Worm (Caenorhabditis elegans) whole organism, L4 larva: Measurements from ENCODE around the gene C10E2.2.

Experiments used
- D1046.2 ChIP-seq: fragments of 200-800 bp; sonication (Bioruptor generic); IDR thresholded peaks from 2 replicates; pipeline ENCODE4 v1.3.6; 2022; ENCODE audit warnings: missing genetic modification characterization, missing compliant biosample characterization
- F26F4.8 ChIP-seq: fragments of 200-800 bp; sonication (Bioruptor generic); conservative IDR thresholded peaks from 2 replicates; pipeline ENCODE4 v1.3.6; 2022; ENCODE audit warnings: missing genetic modification characterization, missing compliant biosample characterization
- R02D3.7 ChIP-seq: fragments of 150-350 bp; sonication (generic microtip); optimal IDR thresholded peaks from 3 replicates; lab custom pipeline; 2014; ENCODE audit warnings: missing biosample characterization, missing genetic modification characterization
- Y48G9A.11 ChIP-seq: fragments of 200-800 bp; sonication (Bioruptor generic); IDR thresholded peaks from 2 replicates; pipeline ENCODE4 v1.3.6; 2022; ENCODE audit warnings: missing genetic modification reagents, missing genetic modification characterization, missing compliant biosample characterization
- Y75B8A.6 ChIP-seq: fragments of 200-800 bp; sonication (Bioruptor generic); IDR thresholded peaks from 2 replicates; pipeline ENCODE4 v1.3.6; 2022; ENCODE audit warnings: missing genetic modification reagents, missing genetic modification characterization, missing compliant biosample characterization
- ama-1 ChIP-seq: fragments of 150-350 bp; optimal IDR thresholded peaks from 2 replicates; lab custom pipeline; 2014; ENCODE audit warnings: inconsistent platforms, mixed read lengths
- arid-1 ChIP-seq: fragments of 200-800 bp; sonication (Bioruptor generic); conservative IDR thresholded peaks from 2 replicates; pipeline ENCODE4 v1.3.6; 2022; ENCODE audit warnings: missing genetic modification reagents, missing genetic modification characterization, missing compliant biosample characterization
- cey-2 ChIP-seq: sonication (generic microtip); optimal IDR thresholded peaks from 3 replicates; lab custom pipeline; 2017; ENCODE audit warnings: missing genetic modification characterization, mild to moderate bottlenecking, missing compliant biosample characterization, antibody characterized with exemption, borderline replicate concordance; ENCODE audit not compliant: insufficient read depth
- ctbp-1 ChIP-seq: fragments of 200-800 bp; sonication (Bioruptor generic); IDR thresholded peaks from 2 replicates; pipeline ENCODE4 v1.3.6; 2022; ENCODE audit warnings: missing genetic modification reagents, missing genetic modification characterization, missing compliant biosample characterization
- daf-12 ChIP-seq: fragments of 150-350 bp; optimal IDR thresholded peaks from 2 replicates; lab custom pipeline; 2014; ENCODE audit warnings: missing biosample characterization, missing genetic modification reagents, missing genetic modification characterization
- daf-8 ChIP-seq: fragments of 200-800 bp; sonication (Bioruptor generic); IDR thresholded peaks from 2 replicates; pipeline ENCODE4 v1.3.6; 2022; ENCODE audit warnings: missing genetic modification characterization, missing compliant biosample characterization
- dmd-6 ChIP-seq: fragments of 200-800 bp; sonication (Bioruptor generic); IDR thresholded peaks from 2 replicates; pipeline ENCODE4 v1.3.6; 2022; ENCODE audit warnings: missing genetic modification reagents, missing genetic modification characterization, missing compliant biosample characterization
- dve-1 ChIP-seq: sonication (generic microtip); optimal IDR thresholded peaks from 2 replicates; lab custom pipeline; 2017; ENCODE audit warnings: antibody characterized with exemption, mild to moderate bottlenecking, missing genetic modification characterization, missing compliant biosample characterization; ENCODE audit not compliant: insufficient read depth
- hlh-30 ChIP-seq: sonication (generic microtip); optimal IDR thresholded peaks from 2 replicates; lab custom pipeline; 2017; ENCODE audit warnings: antibody characterized with exemption, mild to moderate bottlenecking, missing genetic modification characterization, missing compliant biosample characterization; ENCODE audit not compliant: insufficient read depth
- hmg-1.1 ChIP-seq: fragments of 200-800 bp; sonication (Bioruptor generic); IDR thresholded peaks from 2 replicates; pipeline ENCODE4 v1.3.6; 2022; ENCODE audit warnings: missing genetic modification reagents, missing genetic modification characterization, missing compliant biosample characterization
- lim-7 ChIP-seq: fragments of 200-800 bp; sonication (Bioruptor generic); IDR thresholded peaks from 2 replicates; pipeline ENCODE4 v1.3.6; 2022; ENCODE audit warnings: missing genetic modification characterization, missing compliant biosample characterization
- lin-1 ChIP-seq: fragments of 200-800 bp; sonication (Bioruptor generic); IDR thresholded peaks from 2 replicates; pipeline ENCODE4 v1.3.6; 2022; ENCODE audit warnings: missing genetic modification reagents, missing genetic modification characterization, missing compliant biosample characterization
- lin-29 ChIP-seq: fragments of 200-800 bp; sonication (Bioruptor generic); IDR thresholded peaks from 2 replicates; pipeline ENCODE4 v1.3.6; 2022; ENCODE audit warnings: missing genetic modification reagents, missing genetic modification characterization, missing compliant biosample characterization
- lin-38 ChIP-seq: fragments of 200-800 bp; sonication (Bioruptor generic); IDR thresholded peaks from 2 replicates; pipeline ENCODE4 v1.3.6; 2022; ENCODE audit warnings: missing genetic modification reagents, missing genetic modification characterization, missing compliant biosample characterization
- madf-9 ChIP-seq: fragments of 200-800 bp; sonication (Bioruptor generic); conservative IDR thresholded peaks from 2 replicates; pipeline ENCODE4 v1.3.6; 2022; ENCODE audit warnings: missing genetic modification reagents, missing genetic modification characterization, missing compliant biosample characterization
- mdl-1 ChIP-seq, 2 experiments: fragments of 150-350 bp in 1 of 2; sonication (generic microtip) in 1 of 2; optimal IDR thresholded peaks; 2 replicates each; lab custom pipeline; 2014 to 2017; ENCODE audit warnings: missing biosample characterization in 2 of 2, missing genetic modification characterization in 2 of 2
- mdt-29 ChIP-seq: fragments of 200-800 bp; sonication (Bioruptor generic); IDR thresholded peaks from 2 replicates; pipeline ENCODE4 v1.3.6; 2022; ENCODE audit warnings: missing genetic modification reagents, missing genetic modification characterization, missing compliant biosample characterization
- mep-1 ChIP-seq: fragments of 150-350 bp; sonication (generic microtip); optimal IDR thresholded peaks from 3 replicates; lab custom pipeline; 2014; ENCODE audit warnings: missing biosample characterization, missing genetic modification characterization
- mes-2 ChIP-seq: sonication (generic microtip); optimal IDR thresholded peaks from 2 replicates; lab custom pipeline; 2016; ENCODE audit warnings: missing genotype, mild to moderate bottlenecking, missing genetic modification characterization, missing compliant biosample characterization; ENCODE audit not compliant: poor library complexity, severe bottlenecking
- mxl-2 ChIP-seq: fragments of 200-800 bp; sonication (Bioruptor generic); conservative IDR thresholded peaks from 2 replicates; pipeline ENCODE4 v1.3.6; 2022; ENCODE audit warnings: missing genetic modification reagents, missing genetic modification characterization, missing compliant biosample characterization
- nhr-102 ChIP-seq: sonication (generic microtip); optimal IDR thresholded peaks from 2 replicates; lab custom pipeline; 2016; ENCODE audit warnings: mild to moderate bottlenecking, missing genetic modification characterization, moderate library complexity, missing compliant biosample characterization
- nhr-28 ChIP-seq: fragments of 150-350 bp; optimal IDR thresholded peaks from 2 replicates; lab custom pipeline; 2014; ENCODE audit warnings: missing biosample characterization, missing genetic modification characterization
- nhr-41 ChIP-seq: fragments of 200-800 bp; sonication (Bioruptor generic); IDR thresholded peaks from 2 replicates; pipeline ENCODE4 v1.3.6; 2022; ENCODE audit warnings: missing genetic modification reagents, missing genetic modification characterization, missing compliant biosample characterization
- nhr-77 ChIP-seq: fragments of 150-350 bp; optimal IDR thresholded peaks from 2 replicates; lab custom pipeline; 2014; ENCODE audit warnings: missing biosample characterization, missing genetic modification characterization
- pha-4 ChIP-seq, 2 experiments: fragments of 150-350 bp in 1 of 2; fragments of 200-800 bp in 1 of 2; sonication (Bioruptor generic) in 1 of 2; IDR thresholded peaks in 1 of 2; optimal IDR thresholded peaks in 1 of 2; 2 replicates each; pipeline versions ENCODE4 v1.3.6 to Lab custom; 2014 to 2022; ENCODE audit warnings: missing genetic modification characterization in 2 of 2, missing genetic modification reagents in 2 of 2, missing biosample characterization in 1 of 2, missing compliant biosample characterization in 1 of 2
- skn-1 ChIP-seq: fragments of 150-350 bp; optimal IDR thresholded peaks from 2 replicates; lab custom pipeline; 2014; ENCODE audit warnings: missing biosample characterization, missing genetic modification characterization
- snpc-4 ChIP-seq: fragments of 150-350 bp; optimal IDR thresholded peaks from 2 replicates; lab custom pipeline; 2014; ENCODE audit warnings: missing biosample characterization, missing genetic modification characterization
- tra-1 ChIP-seq: fragments of 200-800 bp; sonication (Bioruptor generic); IDR thresholded peaks from 2 replicates; pipeline ENCODE4 v1.3.6; 2022; ENCODE audit warnings: missing genetic modification reagents, missing genetic modification characterization, missing compliant biosample characterization
- unc-39 ChIP-seq: sonication (generic microtip); optimal IDR thresholded peaks from 2 replicates; lab custom pipeline; 2017; ENCODE audit warnings: missing biosample characterization, missing genetic modification characterization
- unc-62 ChIP-seq, 3 experiments: fragments of 150-350 bp in 1 of 3; sonication (generic microtip); optimal IDR thresholded peaks in 2 of 3; peaks in 1 of 3; 1 replicate in 1 of 3; 2 replicates in 2 of 3; lab custom pipeline; 2014 to 2017; ENCODE audit warnings: missing biosample characterization in 3 of 3, missing genetic modification characterization in 3 of 3, missing genetic modification reagents in 3 of 3, missing genotype in 1 of 3
- vab-7 ChIP-seq: fragments of 200-800 bp; sonication (Bioruptor generic); IDR thresholded peaks from 2 replicates; pipeline ENCODE4 v1.3.6; 2022; ENCODE audit warnings: missing genetic modification reagents, missing genetic modification characterization, missing compliant biosample characterization
- zag-1 ChIP-seq: fragments of 150-350 bp; optimal IDR thresholded peaks from 2 replicates; lab custom pipeline; 2014; ENCODE audit warnings: missing biosample characterization, missing genetic modification characterization
- zip-11 ChIP-seq: fragments of 200-800 bp; sonication (Bioruptor generic); IDR thresholded peaks from 2 replicates; pipeline ENCODE4 v1.3.6; 2022; ENCODE audit warnings: missing genetic modification characterization, missing compliant biosample characterization
- ztf-11 ChIP-seq: fragments of 150-350 bp; optimal IDR thresholded peaks from 2 replicates; lab custom pipeline; 2014; ENCODE audit warnings: missing biosample characterization, missing genetic modification characterization

The C10E2.2 gene

ce11 chrX:16737478-16737877, 7.6 kb upstream of the C10E2.2 start:
- TF ChIP-seq mdl-1 (tag; optimal IDR thresholded peaks at IDR 0.05; lab: Kevin White, UChicago) = peak in 1 of 2 experiments; percentile 31
- no peak for TF ChIP-seq madf-9
- TF ChIP-seq arid-1 (GFP tag; lab: Robert Waterston, UW) = no peak
- peak; percentile 61 for TF ChIP-seq hlh-30 (tag; lab: Kevin White, UChicago)
- TF ChIP-seq hmg-1.1 (GFP tag; lab: Robert Waterston, UW) = peak; percentile 36; the same call in 1 of the 2 replicates
- TF ChIP-seq ctbp-1 (GFP tag; lab: Robert Waterston, UW) = 0 out of 2 replicates have a peak, but pooled peaks have one; percentile 13

ce11 chrX:16752196-16752595, 7.2 kb downstream of the C10E2.2 start:
- no peak for TF ChIP-seq Y48G9A.11 (GFP tag; lab: Robert Waterston, UW)
- TF ChIP-seq snpc-4 (tag; lab: Kevin White, UChicago) = no peak
- no peak for TF ChIP-seq F26F4.8
- TF ChIP-seq unc-62 (GFP tag; optimal IDR thresholded peaks at IDR 0.05 in 1 of 2; lab: Kevin White, UChicago) = peak in 1 of 2 experiments; percentile 92
- no peak for TF ChIP-seq unc-62 (tag; optimal IDR thresholded peaks at IDR 0.05; lab: Kevin White, UChicago)
- TF ChIP-seq nhr-77 (tag; lab: Kevin White, UChicago) = no peak

- no peak for TF ChIP-seq skn-1 (tag; lab: Kevin White, UChicago)
- TF ChIP-seq tra-1 (GFP tag; lab: Robert Waterston, UW) = no peak
- no peak for TF ChIP-seq mes-2 (tag; lab: Kevin White, UChicago)
- TF ChIP-seq Y75B8A.6 (GFP tag; lab: Robert Waterston, UW) = no peak
- no peak for TF ChIP-seq dve-1
- no peak for TF ChIP-seq mxl-2 (GFP tag; lab: Robert Waterston, UW)
- TF ChIP-seq hmg-1.1 (GFP tag; lab: Robert Waterston, UW) = no peak
- TF ChIP-seq daf-8 (GFP tag; lab: Robert Waterston, UW) = no peak
- TF ChIP-seq lin-1 (GFP tag; lab: Robert Waterston, UW) = no peak
- no peak for TF ChIP-seq R02D3.7 (tag; lab: Kevin White, UChicago)
- TF ChIP-seq ztf-11 (tag; lab: Kevin White, UChicago) = no peak
- no peak for TF ChIP-seq nhr-41 (GFP tag; lab: Robert Waterston, UW)
- TF ChIP-seq mdl-1 (tag; optimal IDR thresholded peaks at IDR 0.05; lab: Kevin White, UChicago) = no peak
- no peak for TF ChIP-seq nhr-102 (tag; lab: Kevin White, UChicago)
- no peak for TF ChIP-seq arid-1 (GFP tag; lab: Robert Waterston, UW)
- TF ChIP-seq D1046.2 (GFP tag; lab: Robert Waterston, UW) = no peak
Observed at ce11 chrX:16754474-16754873, 9.4 kb downstream of the C10E2.2 start, which contains the start of gene C10E2.5. Gene C10E2.5, minus strand, starts transcription at chrX:16754574.

ce11 chrX:16762529-16762928, 17.5 kb downstream of the C10E2.2 start, which contains the start of gene C10E2.1:
Gene C10E2.1, plus strand, starts transcription at chrX:16762829.
- TF ChIP-seq zag-1 (tag; lab: Kevin White, UChicago) (no peak), daf-12 (tag; lab: Kevin White, UChicago) (no peak)

ce11 chrX:16770398-16770797, 25.4 kb downstream of the C10E2.2 start, which contains the start of gene mct-6:
Gene mct-6, minus strand, starts transcription at chrX:16770498.
- no peak for TF ChIP-seq mxl-2 (GFP tag; lab: Robert Waterston, UW)
- TF ChIP-seq vab-7 = no peak
- no peak for TF ChIP-seq ztf-11 (tag; lab: Kevin White, UChicago)
- no peak for TF ChIP-seq lin-29 (GFP tag; lab: Robert Waterston, UW)
- TF ChIP-seq lin-38 = no peak
- TF ChIP-seq cey-2 (tag; lab: Kevin White, UChicago) = no peak
- no peak for TF ChIP-seq snpc-4 (tag; lab: Kevin White, UChicago)
- no peak for TF ChIP-seq nhr-28 (tag; lab: Kevin White, UChicago)
- TF ChIP-seq dmd-6 (GFP tag; lab: Robert Waterston, UW) = no peak
- no peak for TF ChIP-seq zip-11 (GFP tag; lab: Robert Waterston, UW)
- TF ChIP-seq mdt-29 (GFP tag; lab: Robert Waterston, UW) = no peak
- no peak for TF ChIP-seq lim-7 (GFP tag; lab: Robert Waterston, UW)
- TF ChIP-seq pha-4 (GFP tag; IDR thresholded peaks at IDR 0.05; lab: Robert Waterston, UW) = no peak
- no peak for TF ChIP-seq pha-4 (tag; optimal IDR thresholded peaks at IDR 0.05; lab: Kevin White, UChicago)
- TF ChIP-seq dve-1 = no peak
- no peak for TF ChIP-seq mep-1 (tag; lab: Kevin White, UChicago)
- TF ChIP-seq unc-39 (tag; lab: Kevin White, UChicago) = no peak
- no peak for TF ChIP-seq ama-1
